Worm (Caenorhabditis elegans) whole organism, late embryonic: ENCODE data around the gene Y73F8A.23.

Experiments used
- C08G9.2 ChIP-seq: sonication (generic microtip); optimal IDR thresholded peaks from 2 replicates; lab custom pipeline; 2016; ENCODE audit warnings: mild to moderate bottlenecking, missing genetic modification characterization, moderate library complexity, missing compliant biosample characterization
- ama-1 ChIP-seq: fragments of 150-350 bp; optimal IDR thresholded peaks from 2 replicates; lab custom pipeline; 2014
- ceh-9 ChIP-seq: sonication (generic microtip); optimal IDR thresholded peaks from 2 replicates; lab custom pipeline; 2016; ENCODE audit warnings: mild to moderate bottlenecking, missing genetic modification characterization, inconsistent platforms, missing compliant biosample characterization
- hlh-8 ChIP-seq: sonication (generic microtip); optimal IDR thresholded peaks from 2 replicates; lab custom pipeline; 2016; ENCODE audit warnings: missing genotype, missing genetic modification characterization, missing compliant biosample characterization
- madf-2 ChIP-seq: sonication (generic microtip); optimal IDR thresholded peaks from 2 replicates; lab custom pipeline; 2017; ENCODE audit warnings: missing genetic modification characterization, missing compliant biosample characterization
- nfya-1 ChIP-seq: sonication (generic microtip); optimal IDR thresholded peaks from 2 replicates; lab custom pipeline; 2017; ENCODE audit warnings: missing genetic modification characterization, mild to moderate bottlenecking, missing compliant biosample characterization, antibody characterized with exemption, moderate library complexity
- nhr-11 ChIP-seq: fragments of 150-350 bp; optimal IDR thresholded peaks from 2 replicates; lab custom pipeline; 2014; ENCODE audit warnings: missing biosample characterization, missing genetic modification characterization
- pros-1 ChIP-seq: fragments of 150-350 bp; optimal IDR thresholded peaks from 2 replicates; lab custom pipeline; 2014; ENCODE audit warnings: missing biosample characterization, missing genetic modification reagents, missing genetic modification characterization

DNA sequence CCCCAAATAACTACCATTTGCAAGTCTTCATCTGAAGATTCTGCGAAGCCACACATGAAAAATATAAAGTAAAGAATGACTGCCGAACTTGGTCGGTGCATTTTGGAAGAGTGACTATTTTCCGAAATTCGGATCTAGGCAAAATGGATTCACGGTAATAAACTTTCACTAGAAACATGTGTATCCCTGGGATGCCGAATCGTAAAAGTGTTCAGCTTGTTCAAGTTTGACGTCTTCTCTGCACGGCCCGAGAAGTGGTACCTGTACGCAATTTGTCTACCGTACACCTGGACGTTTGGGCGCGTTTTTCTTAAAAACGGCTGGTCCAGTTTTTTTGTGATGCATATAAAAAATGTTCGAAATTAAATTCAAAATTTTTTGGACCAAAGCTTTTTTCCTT, at the start of gene Y73F8A.23:
- no peak for TF ChIP-seq hlh-8 (tag; lab: Kevin White, UChicago)
- no peak for TF ChIP-seq madf-2
- TF ChIP-seq nhr-11 = no peak
- no peak for TF ChIP-seq nfya-1 (tag; lab: Kevin White, UChicago)
- no peak for TF ChIP-seq ama-1 (lab: Kevin White, UChicago)
- no peak for TF ChIP-seq pros-1 (tag; lab: Kevin White, UChicago)
- TF ChIP-seq ceh-9 = no peak
- no peak for TF ChIP-seq C08G9.2
